Worm (Caenorhabditis elegans) whole organism, L4/young adult: ENCODE measurements around the gene srw-120.

ENCODE experiments used
- W03F9.2 ChIP-seq: fragments of 150-350 bp; optimal IDR thresholded peaks from 2 replicates; lab custom pipeline; 2014; ENCODE audit warnings: missing biosample characterization, missing genetic modification characterization
- dao-5 ChIP-seq: sonication (generic microtip); optimal IDR thresholded peaks from 2 replicates; lab custom pipeline; 2016; ENCODE audit warnings: missing genotype, missing genetic modification characterization, moderate library complexity, missing compliant biosample characterization

DNA sequence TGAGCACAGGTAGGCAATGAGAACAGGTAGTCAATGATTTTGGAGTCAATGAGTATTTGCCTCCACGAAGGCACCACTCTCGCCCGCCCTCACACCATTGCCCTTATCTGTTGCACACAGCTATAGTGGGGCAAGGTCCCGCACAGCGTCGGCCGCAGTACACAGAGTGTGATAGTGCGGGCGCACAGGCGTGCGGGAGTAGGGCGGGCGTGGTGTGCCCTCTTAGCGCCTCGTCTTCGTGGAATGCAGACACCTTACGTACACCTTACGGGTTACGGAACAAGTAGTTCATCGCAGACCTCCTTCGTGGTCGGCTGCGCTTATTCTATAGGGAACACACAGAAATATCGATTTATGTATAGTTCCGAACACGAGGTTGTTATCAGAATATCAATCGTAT, 21.9 kb upstream of the srw-120 start:
- TF ChIP-seq dao-5 (no peak), W03F9.2 (tag; lab: Kevin White, UChicago) (no peak)
